Fruit fly (Drosophila melanogaster): ENCODE results near the gene alpha4GT1.

Gene alpha4GT1

dm6 chr2L:3000517-3000934 is 22.4 kb downstream of the alpha4GT1 start:
- no peak for TF ChIP-seq fkh (GFP tag; optimal IDR thresholded peaks at IDR 0.05)
- no peak for TF ChIP-seq CG10669 (GFP tag; optimal IDR thresholded peaks at IDR 0.05)
- no peak for TF ChIP-seq CG8632 (GFP tag; optimal IDR thresholded peaks at IDR 0.05)

dm6 chr2L:2999609-3000008 is 23.3 kb downstream of the alpha4GT1 start:
- no peak for TF ChIP-seq Hr4 (GFP tag; optimal IDR thresholded peaks at IDR 0.05)
- no peak for TF ChIP-seq CG6808 (GFP tag; optimal IDR thresholded peaks at IDR 0.05)
- TF ChIP-seq fd59A (GFP tag; optimal IDR thresholded peaks at IDR 0.05), result no peak
- no peak for TF ChIP-seq dsx (GFP tag; optimal IDR thresholded peaks at IDR 0.05; ENCODE audit: poor library complexity, severe bottlenecking)
- TF ChIP-seq ss (GFP tag; optimal IDR thresholded peaks at IDR 0.05), result no peak
- TF ChIP-seq eg (GFP tag; IDR thresholded peaks at IDR 0.05), result 0 out of 3 replicates have a peak, but pooled peaks have one; percentile 9
- TF ChIP-seq Met (GFP tag; optimal IDR thresholded peaks at IDR 0.05), result no peak
- peak; percentile 38 for TF ChIP-seq Eip78C (GFP tag)
- TF ChIP-seq net (GFP tag; optimal IDR thresholded peaks at IDR 0.05), result no peak
- TF ChIP-seq svp (GFP tag), result no peak
- no peak for TF ChIP-seq CG32006 (GFP tag; optimal IDR thresholded peaks at IDR 0.05)
- TF ChIP-seq Sox102F (GFP tag; optimal IDR thresholded peaks at IDR 0.05), result no peak
- no peak for TF ChIP-seq CG3032 (tag; optimal IDR thresholded peaks at IDR 0.05)
- peak; percentile 69 for TF ChIP-seq fkh (GFP tag; optimal IDR thresholded peaks at IDR 0.05)
- no peak for TF ChIP-seq Sox15 (GFP tag; optimal IDR thresholded peaks at IDR 0.05)
- no peak for TF ChIP-seq dac (GFP tag; optimal IDR thresholded peaks at IDR 0.05)
- no peak for TF ChIP-seq CG4318 (GFP tag; optimal IDR thresholded peaks at IDR 0.05)
- no peak for TF ChIP-seq CG34406 (GFP tag; optimal IDR thresholded peaks at IDR 0.05)
- no peak for TF ChIP-seq Lpt (GFP tag; optimal IDR thresholded peaks at IDR 0.05)
- TF ChIP-seq topi (GFP tag; optimal IDR thresholded peaks at IDR 0.05), result no peak
- TF ChIP-seq CG3919 (GFP tag; optimal IDR thresholded peaks at IDR 0.05), result no peak
- no peak for TF ChIP-seq Sox14 (GFP tag; optimal IDR thresholded peaks at IDR 0.05)
- TF ChIP-seq CG16779 (tag; optimal IDR thresholded peaks at IDR 0.05), result no peak
- TF ChIP-seq CG10669 (GFP tag; optimal IDR thresholded peaks at IDR 0.05), result no peak
- TF ChIP-seq Gug (GFP tag; IDR thresholded peaks at IDR 0.05), result no peak

dm6 chr2L:2999113-2999512 is 23.8 kb downstream of the alpha4GT1 start, which contains the start of gene Ccdc85:
Ccdc85 (plus strand) TSS chr2L:2999286.
- no peak for TF ChIP-seq CG6808 (GFP tag; optimal IDR thresholded peaks at IDR 0.05)
- no peak for TF ChIP-seq pdm3 (GFP tag; optimal IDR thresholded peaks at IDR 0.05)
- TF ChIP-seq Hr4 (GFP tag; optimal IDR thresholded peaks at IDR 0.05), result no peak
- TF ChIP-seq Smox (GFP tag; optimal IDR thresholded peaks at IDR 0.05), result no peak
- no peak for TF ChIP-seq svp (GFP tag)
- TF ChIP-seq Blimp-1 (GFP tag; optimal IDR thresholded peaks at IDR 0.05), result no peak
- TF ChIP-seq CG6792 (GFP tag; optimal IDR thresholded peaks at IDR 0.05), result no peak
- TF ChIP-seq Gug (GFP tag; IDR thresholded peaks at IDR 0.05), result no peak
- 0 out of 3 replicates have a peak, but pooled peaks have one; percentile 7 for TF ChIP-seq CG6163 (GFP tag; IDR thresholded peaks at IDR 0.05)
- peak; percentile 26 for TF ChIP-seq esn (GFP tag; optimal IDR thresholded peaks at IDR 0.05)
- no peak for TF ChIP-seq vri (GFP tag; optimal IDR thresholded peaks at IDR 0.05)
- peak; percentile 4 for TF ChIP-seq CG1621 (tag; optimal IDR thresholded peaks at IDR 0.05)
- peak; percentile 41 for TF ChIP-seq Eip78C (GFP tag)
- no peak for TF ChIP-seq CG11762 (GFP tag; optimal IDR thresholded peaks at IDR 0.05; ENCODE audit: insufficient read depth)
- TF ChIP-seq CG7368 (GFP tag; optimal IDR thresholded peaks at IDR 0.05), result no peak
- no peak for TF ChIP-seq achi (GFP tag; optimal IDR thresholded peaks at IDR 0.05)
- peak; percentile 12 for TF ChIP-seq Sox14 (GFP tag; optimal IDR thresholded peaks at IDR 0.05)
- no peak for TF ChIP-seq CG15336 (GFP tag; IDR thresholded peaks at IDR 0.05)
- no peak for TF ChIP-seq CG10631 (GFP tag; optimal IDR thresholded peaks at IDR 0.05)
- TF ChIP-seq CG8319 (GFP tag; optimal IDR thresholded peaks at IDR 0.05), result no peak
- TF ChIP-seq Lpt (GFP tag; optimal IDR thresholded peaks at IDR 0.05), result no peak

All from whole organism, prepupa.